Fruit fly (Drosophila melanogaster) whole organism, embryonic: ENCODE data around the gene CG1161.

ENCODE experiments used
- Atf-2 ChIP-seq: fragments of 200-800 bp; sonication (Bioruptor generic); optimal IDR thresholded peaks from 2 replicates; lab custom pipeline; 2016; ENCODE audit warnings: missing biosample characterization, missing genetic modification characterization
- Atf6 ChIP-seq: fragments of 200-800 bp; sonication (Bioruptor generic); IDR thresholded peaks from 2 replicates; pipeline ENCODE4 v1.3.6; 2022; ENCODE audit warnings: missing biosample characterization, missing genetic modification characterization
- BtbVII ChIP-seq: fragments of 200-800 bp; sonication (Bioruptor generic); optimal IDR thresholded peaks from 3 replicates; lab custom pipeline; 2017; ENCODE audit warnings: missing biosample characterization, mild to moderate bottlenecking, missing genetic modification characterization
- CG11247 ChIP-seq: fragments of 200-800 bp; sonication (Bioruptor generic); IDR thresholded peaks from 2 replicates; pipeline ENCODE4 v1.3.6; 2022; ENCODE audit warnings: missing biosample characterization, missing genetic modification characterization
- CG13424 ChIP-seq: fragments of 200-800 bp; sonication (Bioruptor generic); optimal IDR thresholded peaks from 2 replicates; lab custom pipeline; 2019; ENCODE audit warnings: missing biosample characterization, mild to moderate bottlenecking, missing genetic modification characterization, moderate library complexity
- CG1603 ChIP-seq: fragments of 200-800 bp; sonication (Bioruptor generic); optimal IDR thresholded peaks from 2 replicates; lab custom pipeline; 2019; ENCODE audit warnings: missing biosample characterization, mild to moderate bottlenecking, missing genetic modification characterization, moderate library complexity
- CG16863 ChIP-seq: fragments of 200-800 bp; sonication (Bioruptor generic); optimal IDR thresholded peaks from 3 replicates; lab custom pipeline; 2016; ENCODE audit warnings: missing biosample characterization, missing genetic modification characterization
- CG17328 ChIP-seq: fragments of 200-800 bp; sonication (Bioruptor generic); IDR thresholded peaks from 2 replicates; pipeline ENCODE4 v1.3.6; 2022; ENCODE audit warnings: missing biosample characterization, missing genetic modification characterization
- CG18262 ChIP-seq: fragments of 200-800 bp; optimal IDR thresholded peaks from 3 replicates; lab custom pipeline; 2019; ENCODE audit warnings: missing biosample characterization, mild to moderate bottlenecking, missing genetic modification characterization, moderate library complexity
- CG2116 ChIP-seq: fragments of 200-800 bp; sonication (Bioruptor generic); optimal IDR thresholded peaks from 3 replicates; lab custom pipeline; 2018; ENCODE audit warnings: missing biosample characterization, mild to moderate bottlenecking, missing genetic modification characterization
- CG2712 ChIP-seq: fragments of 200-800 bp; optimal IDR thresholded peaks from 3 replicates; lab custom pipeline; 2019; ENCODE audit warnings: missing biosample characterization, mild to moderate bottlenecking, missing genetic modification characterization, moderate library complexity
- CG32767 ChIP-seq: fragments of 200-800 bp; sonication (Bioruptor generic); IDR thresholded peaks from 2 replicates; pipeline ENCODE4 v1.3.6; 2022; ENCODE audit warnings: missing biosample characterization, missing genetic modification characterization
- CG34422 ChIP-seq: fragments of 200-800 bp; sonication (Bioruptor generic); IDR thresholded peaks from 3 replicates; pipeline ENCODE4 v1.3.6; 2022; ENCODE audit warnings: missing biosample characterization, missing genetic modification characterization
- CG3995 ChIP-seq: fragments of 200-800 bp; sonication (Bioruptor generic); optimal IDR thresholded peaks from 3 replicates; lab custom pipeline; 2016; ENCODE audit warnings: missing biosample characterization, missing genetic modification characterization
- CG4820 ChIP-seq: fragments of 200-800 bp; sonication (Bioruptor generic); optimal IDR thresholded peaks from 3 replicates; lab custom pipeline; 2016; ENCODE audit warnings: missing biosample characterization, missing genetic modification characterization
- CG6791 ChIP-seq: fragments of 200-800 bp; sonication (Bioruptor generic); IDR thresholded peaks from 3 replicates; pipeline ENCODE4 v1.3.6; 2022; ENCODE audit warnings: missing biosample characterization, missing genetic modification characterization; ENCODE audit not compliant: partially characterized antibody
- CG8089 ChIP-seq: fragments of 200-800 bp; sonication (Bioruptor generic); optimal IDR thresholded peaks from 3 replicates; lab custom pipeline; 2016; ENCODE audit warnings: missing biosample characterization, missing genetic modification characterization
- CG8290 ChIP-seq, 3 experiments: fragments of 200-800 bp; sonication (Bioruptor generic); optimal IDR thresholded peaks; 2 replicates each; lab custom pipeline; 2016 to 2019; ENCODE audit warnings: missing biosample characterization in 3 of 3, missing genetic modification characterization in 3 of 3, mild to moderate bottlenecking in 2 of 3, moderate library complexity in 1 of 3
- CG8765 ChIP-seq: fragments of 200-800 bp; sonication (Bioruptor generic); IDR thresholded peaks from 2 replicates; pipeline ENCODE4 v1.3.6; 2022; ENCODE audit warnings: missing biosample characterization, missing genetic modification characterization
- CG9437 ChIP-seq: fragments of 200-800 bp; sonication (Bioruptor generic); optimal IDR thresholded peaks from 2 replicates; lab custom pipeline; 2018; ENCODE audit warnings: missing biosample characterization, mild to moderate bottlenecking, missing genetic modification characterization
- CHES-1-like ChIP-seq: fragments of 200-800 bp; sonication (Bioruptor generic); optimal IDR thresholded peaks from 2 replicates; lab custom pipeline; 2016; ENCODE audit warnings: missing biosample characterization, missing genetic modification characterization
- CoRest ChIP-seq: fragments of 200-800 bp; sonication (Bioruptor generic); optimal IDR thresholded peaks from 3 replicates; lab custom pipeline; 2018; ENCODE audit warnings: missing biosample characterization, mild to moderate bottlenecking, missing genetic modification characterization, moderate library complexity
- Dip3 ChIP-seq: fragments of 200-800 bp; sonication (Bioruptor generic); optimal IDR thresholded peaks from 3 replicates; lab custom pipeline; 2016; ENCODE audit warnings: missing biosample characterization, missing genetic modification characterization
- Ets97D ChIP-seq: fragments of 200-800 bp; sonication (Bioruptor generic); optimal IDR thresholded peaks from 3 replicates; lab custom pipeline; 2016; ENCODE audit warnings: missing biosample characterization, missing genetic modification characterization
- GATAe ChIP-seq: fragments of 200-800 bp; sonication (Bioruptor generic); conservative IDR thresholded peaks from 2 replicates; pipeline ENCODE4 v1.3.6; 2022; ENCODE audit warnings: missing biosample characterization, missing genetic modification characterization
- HLHmδ ChIP-seq: fragments of 200-800 bp; sonication (Bioruptor generic); optimal IDR thresholded peaks from 2 replicates; lab custom pipeline; 2018; ENCODE audit warnings: missing biosample characterization, mild to moderate bottlenecking, missing genetic modification characterization, moderate library complexity
- HmgD ChIP-seq: fragments of 200-800 bp; sonication (Bioruptor generic); optimal IDR thresholded peaks from 3 replicates; lab custom pipeline; 2016; ENCODE audit warnings: missing biosample characterization, missing genetic modification characterization
- MTF-1 ChIP-seq: fragments of 200-800 bp; sonication (Bioruptor generic); optimal IDR thresholded peaks from 2 replicates; lab custom pipeline; 2018; ENCODE audit warnings: missing biosample characterization, mild to moderate bottlenecking, missing genetic modification characterization, borderline replicate concordance
- Med ChIP-seq: fragments of 200-800 bp; sonication (Bioruptor generic); peaks from one replicate; lab custom pipeline; 2016; ENCODE audit warnings: missing biosample characterization, missing genetic modification characterization, mild to moderate bottlenecking, inconsistent platforms, moderate library complexity
- NFAT ChIP-seq: fragments of 200-800 bp; sonication (Bioruptor generic); IDR thresholded peaks from 2 replicates; pipeline ENCODE4 v1.3.6; 2022; ENCODE audit warnings: missing biosample characterization, missing genetic modification characterization
- Optix ChIP-seq: fragments of 200-800 bp; sonication (Bioruptor generic); IDR thresholded peaks from 3 replicates; pipeline ENCODE4 v1.3.6; 2022; ENCODE audit warnings: missing biosample characterization, missing genetic modification characterization
- Pdp1 ChIP-seq, 2 experiments: fragments of 200-800 bp; sonication (Bioruptor generic); optimal IDR thresholded peaks; 3 replicates each; lab custom pipeline; 2016; ENCODE audit warnings: missing biosample characterization in 2 of 2, missing genetic modification characterization in 2 of 2, mild to moderate bottlenecking in 1 of 2, moderate library complexity in 1 of 2
- al ChIP-seq: fragments of 200-800 bp; sonication (Bioruptor generic); IDR thresholded peaks from 2 replicates; pipeline ENCODE4 v1.3.6; 2022; ENCODE audit warnings: missing biosample characterization, missing genetic modification characterization
- ap ChIP-seq: fragments of 200-800 bp; sonication (Bioruptor generic); IDR thresholded peaks from 2 replicates; pipeline ENCODE4 v1.3.6; 2022; ENCODE audit warnings: missing biosample characterization, missing genetic modification characterization
- ase ChIP-seq: fragments of 200-800 bp; sonication (Bioruptor generic); IDR thresholded peaks from 3 replicates; pipeline ENCODE4 v1.3.6; 2022; ENCODE audit warnings: missing biosample characterization, missing genetic modification characterization
- btn ChIP-seq: fragments of 200-800 bp; sonication (Bioruptor generic); optimal IDR thresholded peaks from 2 replicates; lab custom pipeline; 2016; ENCODE audit warnings: missing biosample characterization, missing genetic modification characterization
- dimm ChIP-seq: fragments of 200-800 bp; sonication (Bioruptor generic); IDR thresholded peaks from 2 replicates; pipeline ENCODE4 v1.3.6; 2022; ENCODE audit warnings: missing biosample characterization, missing genetic modification characterization
- dysf ChIP-seq: fragments of 200-800 bp; sonication (Bioruptor generic); IDR thresholded peaks from 3 replicates; pipeline ENCODE4 v1.3.6; 2022; ENCODE audit warnings: missing biosample characterization, missing genetic modification characterization
- fd102C ChIP-seq: fragments of 200-800 bp; sonication (Bioruptor generic); optimal IDR thresholded peaks from 2 replicates; lab custom pipeline; 2018; ENCODE audit warnings: missing biosample characterization, mild to moderate bottlenecking, missing genetic modification characterization, moderate library complexity
- gcm2 ChIP-seq: fragments of 200-800 bp; sonication (Bioruptor generic); optimal IDR thresholded peaks from 2 replicates; lab custom pipeline; 2016; ENCODE audit warnings: missing biosample characterization, missing genetic modification characterization
- kay ChIP-seq: fragments of 200-800 bp; sonication (Bioruptor generic); optimal IDR thresholded peaks from 2 replicates; lab custom pipeline; 2016; ENCODE audit warnings: missing biosample characterization, missing genetic modification characterization
- luna ChIP-seq: fragments of 200-800 bp; sonication (Bioruptor generic); optimal IDR thresholded peaks from 2 replicates; lab custom pipeline; 2016; ENCODE audit warnings: missing biosample characterization, missing genetic modification characterization
- mirr ChIP-seq: fragments of 200-800 bp; sonication (Bioruptor generic); optimal IDR thresholded peaks from 3 replicates; lab custom pipeline; 2018; ENCODE audit warnings: missing biosample characterization, mild to moderate bottlenecking, missing genetic modification characterization
- org-1 ChIP-seq: fragments of 200-800 bp; sonication (Bioruptor generic); optimal IDR thresholded peaks from 2 replicates; lab custom pipeline; 2017; ENCODE audit warnings: missing biosample characterization, missing genetic modification characterization
- pfk ChIP-seq: fragments of 200-800 bp; sonication (Bioruptor generic); optimal IDR thresholded peaks from 2 replicates; lab custom pipeline; 2018; ENCODE audit warnings: missing biosample characterization, mild to moderate bottlenecking, missing genetic modification characterization, moderate library complexity
- salm ChIP-seq: fragments of 200-800 bp; sonication (Bioruptor generic); optimal IDR thresholded peaks from 2 replicates; lab custom pipeline; 2018; ENCODE audit warnings: missing biosample characterization, mild to moderate bottlenecking, missing genetic modification characterization
- schlank ChIP-seq: fragments of 200-800 bp; sonication (Bioruptor generic); optimal IDR thresholded peaks from 2 replicates; lab custom pipeline; 2018; ENCODE audit warnings: missing biosample characterization, mild to moderate bottlenecking, missing genetic modification characterization
- sug ChIP-seq: fragments of 200-800 bp; optimal IDR thresholded peaks from 2 replicates; lab custom pipeline; 2019; ENCODE audit warnings: missing biosample characterization, mild to moderate bottlenecking, missing genetic modification characterization, moderate library complexity
- tgo ChIP-seq: fragments of 200-800 bp; sonication (Bioruptor generic); IDR thresholded peaks from 3 replicates; pipeline ENCODE4 v1.3.6; 2022; ENCODE audit warnings: missing biosample characterization, missing genetic modification characterization
- vnd ChIP-seq: fragments of 200-800 bp; sonication (Bioruptor generic); IDR thresholded peaks from 3 replicates; pipeline ENCODE4 v1.3.6; 2022; ENCODE audit warnings: missing biosample characterization, missing genetic modification characterization; ENCODE audit not compliant: partially characterized antibody

CG1161 gene

DNA sequence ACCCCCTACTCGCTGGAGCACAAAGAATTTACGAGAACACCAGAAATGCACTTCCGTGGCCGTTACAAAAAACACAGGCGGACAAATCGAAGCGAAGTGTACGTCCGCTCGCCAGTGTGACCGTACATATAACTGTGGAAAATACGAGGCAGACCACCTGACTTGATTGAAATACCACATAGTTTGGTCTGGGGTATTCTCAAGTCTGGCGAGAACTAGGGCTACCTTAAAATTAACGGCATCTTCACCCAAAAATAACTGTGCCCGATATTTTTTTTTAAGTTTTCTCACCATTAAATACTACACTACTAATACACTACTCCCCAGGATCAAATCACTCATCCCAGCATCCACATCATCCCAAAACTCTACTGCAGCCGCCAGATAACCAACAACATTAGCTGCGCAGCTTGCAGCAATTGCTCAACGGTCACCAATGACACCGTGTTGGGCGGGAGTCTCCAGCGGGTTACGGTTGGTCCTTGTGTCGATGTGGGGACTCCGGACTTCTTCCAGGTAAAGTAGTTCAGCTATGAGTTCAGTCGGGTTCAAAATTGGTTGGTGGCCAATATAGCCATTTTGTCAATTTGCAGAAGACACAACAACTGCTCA, 13.4 kb downstream of the CG1161 start, which contains the start of gene Cerk (continued):
- 0 out of 2 replicates have a peak, but pooled peaks have one; percentile 4 for TF ChIP-seq CG17328 (GFP tag; lab: Robert Waterston, UW)
- TF ChIP-seq tgo (GFP tag; lab: Robert Waterston, UW), result no peak
- TF ChIP-seq ase (GFP tag; lab: Robert Waterston, UW), result no peak
- TF ChIP-seq mirr (GFP tag; lab: Kevin White, UChicago), result no peak
- no peak for TF ChIP-seq CG11247 (GFP tag; lab: Robert Waterston, UW)
- no peak for TF ChIP-seq dimm
- no peak for TF ChIP-seq BtbVII (GFP tag; lab: Kevin White, UChicago)
- TF ChIP-seq schlank (tag; lab: Kevin White, UChicago), result no peak
- peak; percentile 34 for TF ChIP-seq CG13424 (tag; lab: Kevin White, UChicago)
- peak; percentile 41; the same call in 1 of the 2 replicates for TF ChIP-seq al (GFP tag; lab: Robert Waterston, UW)
- TF ChIP-seq Dip3, result peak; percentile 7
- TF ChIP-seq org-1 (GFP tag; lab: Kevin White, UChicago), result no peak
- TF ChIP-seq CG4820 (GFP tag; lab: Kevin White, UChicago), result no peak
- no peak for TF ChIP-seq CG8089 (GFP tag; lab: Kevin White, UChicago)
- TF ChIP-seq Atf6, result no peak
- peak; percentile 71 for TF ChIP-seq HmgD (GFP tag; lab: Kevin White, UChicago)
- peak; percentile 30 for TF ChIP-seq CG8290 (GFP tag; optimal IDR thresholded peaks at IDR 0.05; lab: Kevin White, UChicago)
- TF ChIP-seq CG8290 (tag; optimal IDR thresholded peaks at IDR 0.05; lab: Kevin White, UChicago), result peak; percentile 28 to 86
- peak; percentile 42 for TF ChIP-seq CG2712 (tag; lab: Kevin White, UChicago)
- peak; percentile 65 for TF ChIP-seq NFAT (GFP tag; lab: Robert Waterston, UW)
- TF ChIP-seq gcm2, result no peak
- TF ChIP-seq ap, result no peak
- TF ChIP-seq CG3995 (GFP tag; lab: Kevin White, UChicago), result peak; percentile 93
- no peak for TF ChIP-seq CG16863 (GFP tag; lab: Kevin White, UChicago)
- TF ChIP-seq CG6791 (GFP tag; lab: Robert Waterston, UW), result peak; percentile 59; the same call in 1 of the 3 replicates
- TF ChIP-seq CHES-1-like (GFP tag; lab: Kevin White, UChicago), result peak; percentile 52
- peak; percentile 48; the same call in 2 of the 3 replicates for TF ChIP-seq CG34422
- TF ChIP-seq Ets97D (GFP tag; lab: Kevin White, UChicago), result peak; percentile 78
- peak; percentile 32 for TF ChIP-seq sug (tag; lab: Kevin White, UChicago)
- TF ChIP-seq Atf-2 (GFP tag; lab: Kevin White, UChicago), result peak; percentile 24
- TF ChIP-seq pfk (GFP tag; lab: Kevin White, UChicago), result no peak
- TF ChIP-seq luna (GFP tag; lab: Kevin White, UChicago), result no peak
- no peak for TF ChIP-seq btn (GFP tag; lab: Kevin White, UChicago)
- no peak for TF ChIP-seq CG32767 (GFP tag; lab: Robert Waterston, UW)
- no peak for TF ChIP-seq GATAe (GFP tag; lab: Robert Waterston, UW)
- peak; percentile 67 for TF ChIP-seq HLHmδ (GFP tag; lab: Kevin White, UChicago)
- TF ChIP-seq CG8765 (GFP tag; lab: Robert Waterston, UW), result no peak
- TF ChIP-seq CG1603, result peak; percentile 73
- TF ChIP-seq Med, result peak; percentile 93
- TF ChIP-seq CG2116 (GFP tag; lab: Kevin White, UChicago), result peak; percentile 61
- TF ChIP-seq Optix (GFP tag; lab: Robert Waterston, UW), result 0 out of 3 replicates have a peak, but pooled peaks have one; percentile 37
- TF ChIP-seq CG18262 (tag; lab: Kevin White, UChicago), result no peak
- TF ChIP-seq dysf (GFP tag; lab: Robert Waterston, UW), result peak; percentile 58; the same call in 2 of the 3 replicates
- no peak for TF ChIP-seq vnd
- peak; percentile 62 for TF ChIP-seq CoRest
- TF ChIP-seq CG9437, result no peak
- TF ChIP-seq kay (GFP tag; lab: Kevin White, UChicago), result peak; percentile 9
- peak; percentile 22 for TF ChIP-seq salm
- TF ChIP-seq Pdp1 (GFP tag; optimal IDR thresholded peaks at IDR 0.05; lab: Kevin White, UChicago), result peak in 1 of 2 experiments; percentile 61
- peak; percentile 12 for TF ChIP-seq MTF-1 (GFP tag; lab: Kevin White, UChicago)
- no peak for TF ChIP-seq fd102C
